Worm (Caenorhabditis elegans): ENCODE measurements around the gene srbc-30.

- TF ChIP-seq nhr-76 (tag; optimal IDR thresholded peaks at IDR 0.05) (no peak), mab-5 (tag; optimal IDR thresholded peaks at IDR 0.05) (no peak), elt-1 (tag; optimal IDR thresholded peaks at IDR 0.05; ENCODE audit: borderline replicate concordance, insufficient read depth) (no peak), pha-4 (tag; optimal IDR thresholded peaks at IDR 0.05) (no peak), blmp-1 (tag; optimal IDR thresholded peaks at IDR 0.05) (no peak), ceh-83 (GFP tag; optimal IDR thresholded peaks at IDR 0.05) (no peak), zip-8 (tag; optimal IDR thresholded peaks at IDR 0.05) (no peak)
Observed at ce11 chrV:3526882-3527281, 46.6 kb upstream of the srbc-30 start, which contains the start of gene str-260.
